Worm (Caenorhabditis elegans): Measurements from ENCODE around the gene Y38C1AA.1.

DNA sequence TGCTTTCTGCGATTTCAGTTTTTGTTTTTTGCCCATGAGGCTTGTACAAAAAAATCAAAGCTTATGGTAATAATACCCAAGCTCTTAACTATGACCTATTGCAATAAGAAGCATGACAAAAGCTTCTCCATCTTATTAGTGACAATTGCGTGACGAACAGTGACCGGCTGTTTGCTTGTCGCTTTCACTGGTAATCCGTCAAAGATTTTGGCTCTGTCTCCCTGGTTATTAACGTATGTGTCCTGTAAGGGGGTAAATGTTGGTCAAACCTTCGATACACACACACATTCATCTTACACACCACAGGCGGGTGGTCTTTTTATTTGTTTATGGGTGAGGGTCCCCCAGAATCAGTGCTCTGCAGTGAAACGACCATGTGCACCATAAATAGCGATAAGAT is 33.9 kb upstream of the Y38C1AA.1 start:
- no peak for TF ChIP-seq zip-8 (tag; optimal IDR thresholded peaks at IDR 0.05)
- no peak for TF ChIP-seq unc-39 (tag; optimal IDR thresholded peaks at IDR 0.05)
- TF ChIP-seq snpc-4 (tag; optimal IDR thresholded peaks at IDR 0.05), result no peak
- TF ChIP-seq pha-4 (tag; optimal IDR thresholded peaks at IDR 0.05), result peak; percentile 4
- no peak for TF ChIP-seq ztf-11 (tag; optimal IDR thresholded peaks at IDR 0.05)
- no peak for TF ChIP-seq nhr-12 (tag; optimal IDR thresholded peaks at IDR 0.05)
- TF ChIP-seq cnd-1 (tag; optimal IDR thresholded peaks at IDR 0.05), result no peak
